Fruit fly (Drosophila melanogaster): ENCODE measurements around the gene CG33109.

CG33109 gene

DNA sequence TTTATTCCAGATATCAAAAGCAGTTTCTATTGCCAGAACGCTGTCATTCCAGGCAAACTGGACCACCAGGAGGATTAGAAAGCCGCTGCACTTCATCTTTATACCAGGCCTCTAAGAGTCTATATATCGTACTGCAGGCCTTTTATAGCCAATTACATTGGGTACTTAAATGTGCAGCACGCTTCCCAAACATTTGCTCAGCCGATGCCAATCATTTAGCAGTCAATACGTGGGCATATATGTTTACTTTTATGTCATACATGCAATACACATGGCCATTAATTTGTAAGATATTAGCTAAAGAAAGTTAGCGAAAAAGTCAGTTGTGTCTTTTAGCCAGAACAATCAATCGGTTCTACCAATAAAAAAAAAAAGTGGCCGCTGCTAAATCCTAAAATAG is at the start of gene CG33109:
Gene CG33109, minus strand, starts transcription at position 101 of the 400 bp plus-strand sequence.
- TF ChIP-seq Dif (GFP tag; optimal IDR thresholded peaks at IDR 0.05; ENCODE audit: partially characterized antibody), result no peak
- no peak for TF ChIP-seq tai (GFP tag; optimal IDR thresholded peaks at IDR 0.05)
- no peak for TF ChIP-seq pan (optimal IDR thresholded peaks at IDR 0.05)
- TF ChIP-seq Jra (GFP tag; optimal IDR thresholded peaks at IDR 0.05), result no peak
- no peak for TF ChIP-seq Rel (GFP tag; optimal IDR thresholded peaks at IDR 0.05)
- TF ChIP-seq Rel (tag; optimal IDR thresholded peaks at IDR 0.05), result no peak
- no peak for TF ChIP-seq Hnf4 (GFP tag; optimal IDR thresholded peaks at IDR 0.05)
- TF ChIP-seq br (GFP tag; optimal IDR thresholded peaks at IDR 0.05), result no peak
- TF ChIP-seq foxo (GFP tag; optimal IDR thresholded peaks at IDR 0.05), result no peak
- no peak for TF ChIP-seq CG32264 (GFP tag; optimal IDR thresholded peaks at IDR 0.05)
- TF ChIP-seq Hr78 (GFP tag; optimal IDR thresholded peaks at IDR 0.05), result no peak
- TF ChIP-seq psq (GFP tag; optimal IDR thresholded peaks at IDR 0.05), result no peak
- no peak for TF ChIP-seq fru (GFP tag; optimal IDR thresholded peaks at IDR 0.05)
- TF ChIP-seq N (GFP tag; optimal IDR thresholded peaks at IDR 0.05), result no peak
- TF ChIP-seq Vsx2 (GFP tag; optimal IDR thresholded peaks at IDR 0.05; ENCODE audit: partially characterized antibody), result no peak
- no peak for TF ChIP-seq Hr83 (GFP tag; optimal IDR thresholded peaks at IDR 0.05; ENCODE audit: poor library complexity, severe bottlenecking)

DNA sequence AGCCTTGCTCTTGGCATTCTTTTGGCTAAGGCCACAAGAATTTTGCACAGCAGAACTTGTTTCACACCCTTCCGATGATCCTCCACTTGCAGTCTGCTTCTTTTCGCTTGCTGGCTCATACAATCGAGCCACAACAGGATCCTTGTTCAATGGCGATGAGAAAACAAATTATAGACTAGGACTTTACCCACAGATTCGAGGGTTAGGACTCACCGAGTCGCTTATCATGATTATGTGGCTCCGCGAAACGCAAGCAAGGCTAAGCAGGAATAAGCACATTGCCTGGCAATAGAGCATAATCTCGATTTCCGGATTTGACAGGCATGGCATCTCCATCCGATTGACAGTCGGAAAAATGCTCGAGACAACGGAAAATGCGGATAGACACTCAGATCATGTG is 40.7 kb upstream of the CG33109 start, which contains the start of the genes CG14839 and CG14841:
Gene CG14839, plus strand, starts transcription at position 301 of the 400 bp plus-strand sequence.
Gene CG14841, minus strand, starts transcription at position 332 of the 400 bp plus-strand sequence.
- no peak for TF ChIP-seq Dif (GFP tag; optimal IDR thresholded peaks at IDR 0.05; ENCODE audit: partially characterized antibody)
- TF ChIP-seq rgr (GFP tag; optimal IDR thresholded peaks at IDR 0.05), result no peak
- TF ChIP-seq Abd-B (GFP tag; optimal IDR thresholded peaks at IDR 0.05), result no peak
- TF ChIP-seq Myc (optimal IDR thresholded peaks at IDR 0.05), result no peak
- no peak for TF ChIP-seq Mio (GFP tag; optimal IDR thresholded peaks at IDR 0.05)
- no peak for TF ChIP-seq HLH106 (tag; optimal IDR thresholded peaks at IDR 0.05)
- no peak for TF ChIP-seq sv (GFP tag; optimal IDR thresholded peaks at IDR 0.05)
- no peak for TF ChIP-seq CG32264 (GFP tag; optimal IDR thresholded peaks at IDR 0.05)
- TF ChIP-seq dmrt93B (GFP tag; optimal IDR thresholded peaks at IDR 0.05), result no peak
- TF ChIP-seq Dfd (GFP tag; optimal IDR thresholded peaks at IDR 0.05), result no peak
- no peak for TF ChIP-seq Hnf4 (GFP tag; optimal IDR thresholded peaks at IDR 0.05)
- TF ChIP-seq lola (GFP tag; optimal IDR thresholded peaks at IDR 0.05), result no peak
- no peak for TF ChIP-seq br (GFP tag; optimal IDR thresholded peaks at IDR 0.05)
- TF ChIP-seq woc (GFP tag; optimal IDR thresholded peaks at IDR 0.05), result no peak
- no peak for TF ChIP-seq h (GFP tag; optimal IDR thresholded peaks at IDR 0.05)
- TF ChIP-seq Hr83 (GFP tag; optimal IDR thresholded peaks at IDR 0.05; ENCODE audit: poor library complexity, severe bottlenecking), result no peak
- TF ChIP-seq Jra (GFP tag; optimal IDR thresholded peaks at IDR 0.05), result no peak
- TF ChIP-seq tai (GFP tag; optimal IDR thresholded peaks at IDR 0.05), result no peak
- TF ChIP-seq N (GFP tag; optimal IDR thresholded peaks at IDR 0.05), result no peak

DNA sequence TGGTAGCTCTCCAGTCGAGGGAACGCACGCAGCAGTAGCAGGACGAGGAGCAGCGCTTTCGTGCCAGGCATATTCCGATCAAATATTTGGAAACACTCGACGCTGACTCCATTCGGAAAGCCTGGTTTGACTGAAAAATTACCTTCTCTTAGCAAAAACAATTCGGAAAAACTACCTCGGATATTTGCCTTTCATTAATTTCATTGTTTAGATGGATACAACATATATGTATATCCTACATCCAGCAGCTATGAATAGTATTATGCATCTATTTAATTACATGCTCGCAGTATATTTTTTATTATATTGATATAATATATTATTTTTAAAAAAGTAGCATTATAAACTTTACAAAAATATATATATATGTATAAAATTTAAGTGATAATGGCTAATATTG is 39.7 kb upstream of the CG33109 start, which contains the start of gene CG14840:
Gene CG14840, minus strand, starts transcription at position 101 of the 400 bp plus-strand sequence.
- TF ChIP-seq Hr83 (GFP tag; optimal IDR thresholded peaks at IDR 0.05; ENCODE audit: poor library complexity, severe bottlenecking) (no peak), CG9705 (GFP tag; optimal IDR thresholded peaks at IDR 0.05) (no peak)

dm6 chr3R:14259821-14260220 is 38.4 kb upstream of the CG33109 start, which contains the start of gene MetRS-m:
Gene MetRS-m, minus strand, starts transcription at chr3R:14259991.
- TF ChIP-seq foxo (GFP tag; optimal IDR thresholded peaks at IDR 0.05), result no peak
- peak; percentile 31 for TF ChIP-seq sage (GFP tag; optimal IDR thresholded peaks at IDR 0.05)

- TF ChIP-seq Vsx2 (GFP tag; optimal IDR thresholded peaks at IDR 0.05; ENCODE audit: partially characterized antibody), result no peak
- no peak for TF ChIP-seq h (GFP tag; optimal IDR thresholded peaks at IDR 0.05)
- TF ChIP-seq Mio (GFP tag; optimal IDR thresholded peaks at IDR 0.05), result no peak
- TF ChIP-seq br (GFP tag; optimal IDR thresholded peaks at IDR 0.05), result no peak
- TF ChIP-seq fru (GFP tag; optimal IDR thresholded peaks at IDR 0.05), result no peak
- no peak for TF ChIP-seq Myc (optimal IDR thresholded peaks at IDR 0.05)
- no peak for TF ChIP-seq OdsH (GFP tag; optimal IDR thresholded peaks at IDR 0.05)
- no peak for TF ChIP-seq CrebA (GFP tag; optimal IDR thresholded peaks at IDR 0.05; ENCODE audit: borderline replicate concordance)
- no peak for TF ChIP-seq Hnf4 (GFP tag; optimal IDR thresholded peaks at IDR 0.05)
- TF ChIP-seq woc (GFP tag; optimal IDR thresholded peaks at IDR 0.05), result no peak
- no peak for TF ChIP-seq tai (GFP tag; optimal IDR thresholded peaks at IDR 0.05)
These were observed 34.4 kb upstream of the CG33109 start, which contains the start of gene CG43179 for dm6 chr3R:14255808-14256207. Gene CG43179, plus strand, starts transcription at chr3R:14256108.

All from whole organism, wandering third instar larva.